Worm (Caenorhabditis elegans) whole organism, L3 larva: ENCODE results near the gene sptl-1.

Experiments
- R02D3.7 ChIP-seq: fragments of 150-350 bp; optimal IDR thresholded peaks from 2 replicates; lab custom pipeline; 2014; ENCODE audit warnings: missing biosample characterization, missing genetic modification characterization
- ZK546.5 ChIP-seq: sonication (generic microtip); optimal IDR thresholded peaks from 2 replicates; lab custom pipeline; 2017; ENCODE audit warnings: missing biosample characterization, missing genetic modification characterization
- aly-2 ChIP-seq: fragments of 150-350 bp; optimal IDR thresholded peaks from 2 replicates; lab custom pipeline; 2014; ENCODE audit warnings: missing biosample characterization, missing genetic modification characterization
- ceh-16 ChIP-seq: sonication (generic microtip); optimal IDR thresholded peaks from 2 replicates; lab custom pipeline; 2017; ENCODE audit warnings: missing biosample characterization, missing genetic modification characterization
- ceh-28 ChIP-seq: fragments of 150-350 bp; optimal IDR thresholded peaks from 2 replicates; lab custom pipeline; 2014; ENCODE audit warnings: missing biosample characterization, missing genetic modification reagents, missing genetic modification characterization
- egl-27 ChIP-seq: sonication (generic microtip); optimal IDR thresholded peaks from 4 replicates; lab custom pipeline; 2017; ENCODE audit warnings: missing biosample characterization, missing genetic modification reagents, missing genetic modification characterization
- egl-5 ChIP-seq: fragments of 150-350 bp; optimal IDR thresholded peaks from 2 replicates; lab custom pipeline; 2017; ENCODE audit warnings: missing biosample characterization, missing genetic modification reagents, missing genetic modification characterization, inconsistent platforms
- elt-1 ChIP-seq: fragments of 150-350 bp; optimal IDR thresholded peaks from 2 replicates; lab custom pipeline; 2014; ENCODE audit warnings: missing biosample characterization, missing genetic modification characterization
- elt-2 ChIP-seq: sonication (generic microtip); optimal IDR thresholded peaks from 2 replicates; lab custom pipeline; 2016; ENCODE audit warnings: missing genetic modification reagents, mild to moderate bottlenecking, missing genetic modification characterization, missing compliant biosample characterization
- eor-1 ChIP-seq, 2 experiments: fragments of 150-350 bp; optimal IDR thresholded peaks; 2 replicates each; lab custom pipeline; 2014 to 2018; ENCODE audit warnings: missing biosample characterization in 2 of 2, missing genetic modification characterization in 2 of 2
- fkh-2 ChIP-seq: fragments of 150-350 bp; optimal IDR thresholded peaks from 2 replicates; lab custom pipeline; 2014; ENCODE audit warnings: missing biosample characterization, missing genetic modification reagents, missing genetic modification characterization
- fos-1 ChIP-seq: fragments of 150-350 bp; optimal IDR thresholded peaks from 2 replicates; lab custom pipeline; 2014; ENCODE audit warnings: missing biosample characterization, missing genetic modification characterization
- hmg-11 ChIP-seq: sonication (generic microtip); optimal IDR thresholded peaks from 2 replicates; lab custom pipeline; 2016; ENCODE audit warnings: missing genetic modification characterization, missing compliant biosample characterization
- jun-1 ChIP-seq: fragments of 150-350 bp; optimal IDR thresholded peaks from 2 replicates; lab custom pipeline; 2014; ENCODE audit warnings: missing biosample characterization, missing genetic modification reagents, missing genetic modification characterization
- lin-15B ChIP-seq: fragments of 150-350 bp; optimal IDR thresholded peaks from 2 replicates; lab custom pipeline; 2014; ENCODE audit warnings: missing biosample characterization, missing genetic modification characterization
- lin-39 ChIP-seq: fragments of 150-350 bp; optimal IDR thresholded peaks from 2 replicates; lab custom pipeline; 2018; ENCODE audit warnings: missing biosample characterization, missing genetic modification reagents, missing genetic modification characterization
- lsy-12 ChIP-seq: sonication (generic microtip); optimal IDR thresholded peaks from 2 replicates; lab custom pipeline; 2016; ENCODE audit warnings: mild to moderate bottlenecking, missing genetic modification characterization, missing compliant biosample characterization
- mdl-1 ChIP-seq: fragments of 150-350 bp; optimal IDR thresholded peaks from 2 replicates; lab custom pipeline; 2014; ENCODE audit warnings: missing biosample characterization, missing genetic modification characterization
- mml-1 ChIP-seq: fragments of 150-350 bp; sonication (generic microtip); optimal IDR thresholded peaks from 3 replicates; lab custom pipeline; 2014; ENCODE audit warnings: missing biosample characterization, missing genetic modification characterization
- nfya-1 ChIP-seq: sonication (generic microtip); optimal IDR thresholded peaks from 2 replicates; lab custom pipeline; 2017; ENCODE audit warnings: missing genetic modification characterization, mild to moderate bottlenecking, missing compliant biosample characterization, antibody characterized with exemption, moderate library complexity; ENCODE audit not compliant: insufficient read depth
- nhr-12 ChIP-seq: fragments of 150-350 bp; optimal IDR thresholded peaks from 2 replicates; lab custom pipeline; 2014; ENCODE audit warnings: missing biosample characterization, missing genetic modification characterization
- nhr-23 ChIP-seq: fragments of 150-350 bp; optimal IDR thresholded peaks from 2 replicates; lab custom pipeline; 2014; ENCODE audit warnings: missing biosample characterization, missing genetic modification reagents, missing genetic modification characterization
- nhr-28 ChIP-seq: fragments of 150-350 bp; optimal IDR thresholded peaks from 2 replicates; lab custom pipeline; 2014; ENCODE audit warnings: missing biosample characterization, missing genetic modification characterization
- nhr-67 ChIP-seq: fragments of 150-350 bp; optimal IDR thresholded peaks from 2 replicates; lab custom pipeline; 2014; ENCODE audit warnings: missing biosample characterization, missing genetic modification characterization
- nhr-76 ChIP-seq: fragments of 150-350 bp; sonication (generic microtip); optimal IDR thresholded peaks from 5 replicates; lab custom pipeline; 2014; ENCODE audit warnings: missing biosample characterization, missing genetic modification characterization
- nhr-77 ChIP-seq: fragments of 150-350 bp; optimal IDR thresholded peaks from 2 replicates; lab custom pipeline; 2014; ENCODE audit warnings: missing biosample characterization, missing genetic modification characterization
- pha-4 ChIP-seq: fragments of 150-350 bp; optimal IDR thresholded peaks from 2 replicates; lab custom pipeline; 2014; ENCODE audit warnings: missing biosample characterization, missing genetic modification reagents, missing genetic modification characterization
- pqm-1 ChIP-seq: fragments of 150-350 bp; optimal IDR thresholded peaks from 2 replicates; lab custom pipeline; 2017; ENCODE audit warnings: missing biosample characterization, missing genetic modification characterization, inconsistent platforms
- sea-2 ChIP-seq: fragments of 150-350 bp; sonication (generic microtip); optimal IDR thresholded peaks from 4 replicates; lab custom pipeline; 2014; ENCODE audit warnings: missing biosample characterization, missing genetic modification reagents, missing genetic modification characterization
- skn-1 ChIP-seq: fragments of 150-350 bp; optimal IDR thresholded peaks from 2 replicates; lab custom pipeline; 2014; ENCODE audit warnings: missing biosample characterization, missing genetic modification characterization
- tbx-2 ChIP-seq: sonication (generic microtip); optimal IDR thresholded peaks from 2 replicates; lab custom pipeline; 2016; ENCODE audit warnings: mild to moderate bottlenecking, missing genetic modification characterization, missing compliant biosample characterization
- unc-39 ChIP-seq: sonication (generic microtip); optimal IDR thresholded peaks from 4 replicates; lab custom pipeline; 2017; ENCODE audit warnings: missing biosample characterization, missing genetic modification characterization
- unc-62 ChIP-seq: fragments of 150-350 bp; sonication (generic microtip); optimal IDR thresholded peaks from 4 replicates; lab custom pipeline; 2014; ENCODE audit warnings: missing biosample characterization, missing genetic modification reagents, missing genetic modification characterization
- ztf-11 ChIP-seq: fragments of 150-350 bp; optimal IDR thresholded peaks from 2 replicates; lab custom pipeline; 2014; ENCODE audit warnings: missing biosample characterization, missing genetic modification characterization
- ztf-4 ChIP-seq: fragments of 150-350 bp; optimal IDR thresholded peaks from 2 replicates; lab custom pipeline; 2014; ENCODE audit warnings: missing biosample characterization, missing genetic modification characterization

sptl-1 gene

ce11 chrII:47280-47679 is 4.2 kb upstream of the sptl-1 start, which contains the start of gene C23H3.5:
Gene C23H3.5, plus strand, starts transcription at chrII:47580.
- TF ChIP-seq ceh-28 (no peak), egl-5 (tag; lab: Kevin White, UChicago) (no peak), hmg-11 (no peak), lin-15B (tag; lab: Kevin White, UChicago) (no peak), nhr-12 (tag; lab: Kevin White, UChicago) (no peak), ZK546.5 (tag; lab: Kevin White, UChicago) (no peak), nhr-76 (no peak), lsy-12 (tag; lab: Kevin White, UChicago) (no peak)

ce11 chrII:50862-51261 is 590 bp upstream of the sptl-1 start:
- no peak for TF ChIP-seq mml-1 (tag; lab: Kevin White, UChicago)
- no peak for TF ChIP-seq lin-15B (tag; lab: Kevin White, UChicago)
- TF ChIP-seq ceh-16 (tag; lab: Kevin White, UChicago), result no peak
- TF ChIP-seq ceh-28, result peak; percentile 19
- TF ChIP-seq fos-1 (tag; lab: Kevin White, UChicago), result no peak
- TF ChIP-seq jun-1, result no peak
- no peak for TF ChIP-seq pha-4
- TF ChIP-seq ztf-4, result no peak
- TF ChIP-seq nhr-28, result no peak
- no peak for TF ChIP-seq fkh-2 (tag; lab: Kevin White, UChicago)
- no peak for TF ChIP-seq nhr-76
- TF ChIP-seq elt-2 (tag; lab: Kevin White, UChicago), result peak; percentile 44
- TF ChIP-seq ztf-11 (tag; lab: Kevin White, UChicago), result no peak
- no peak for TF ChIP-seq nhr-77
- no peak for TF ChIP-seq aly-2 (tag; lab: Kevin White, UChicago)
- no peak for TF ChIP-seq mdl-1 (tag; lab: Kevin White, UChicago)
- no peak for TF ChIP-seq unc-39 (tag; lab: Kevin White, UChicago)
- no peak for TF ChIP-seq ZK546.5 (tag; lab: Kevin White, UChicago)
- no peak for TF ChIP-seq nfya-1 (tag; lab: Kevin White, UChicago)
- peak; percentile 61 for TF ChIP-seq pqm-1 (tag; lab: Kevin White, UChicago)
- TF ChIP-seq, all 47 proteins: peak for 3

- TF ChIP-seq R02D3.7 (tag; lab: Kevin White, UChicago), result no peak
- TF ChIP-seq skn-1 (tag; lab: Kevin White, UChicago), result no peak
- no peak for TF ChIP-seq fos-1 (tag; lab: Kevin White, UChicago)
- TF ChIP-seq nhr-12 (tag; lab: Kevin White, UChicago), result no peak
- no peak for TF ChIP-seq elt-1 (tag; lab: Kevin White, UChicago)
- TF ChIP-seq nhr-28, result no peak
- no peak for TF ChIP-seq egl-5 (tag; lab: Kevin White, UChicago)
- TF ChIP-seq unc-62 (GFP tag; lab: Kevin White, UChicago), result no peak
- TF ChIP-seq mml-1 (tag; lab: Kevin White, UChicago), result no peak
- no peak for TF ChIP-seq tbx-2 (tag; lab: Kevin White, UChicago)
- TF ChIP-seq sea-2 (GFP tag; lab: Kevin White, UChicago), result no peak
- TF ChIP-seq mdl-1 (tag; lab: Kevin White, UChicago), result no peak
- no peak for TF ChIP-seq nhr-67
- TF ChIP-seq nhr-76, result no peak
Measured at ce11 chrII:55204-55603, 3.8 kb downstream of the sptl-1 start, which contains the start of gene tre-5. Gene tre-5, minus strand, starts transcription at chrII:55304.

ce11 chrII:57370-57769 is 5.9 kb downstream of the sptl-1 start, which contains the start of gene ascc-1:
Gene ascc-1, plus strand, starts transcription at chrII:57670.
- no peak for TF ChIP-seq mdl-1 (tag; lab: Kevin White, UChicago)
- no peak for TF ChIP-seq lin-39 (tag; lab: Kevin White, UChicago)
- TF ChIP-seq sea-2 (GFP tag; lab: Kevin White, UChicago), result no peak
- TF ChIP-seq nhr-67, result no peak
- no peak for TF ChIP-seq unc-39 (tag; lab: Kevin White, UChicago)
- no peak for TF ChIP-seq jun-1
- TF ChIP-seq eor-1 (tag; optimal IDR thresholded peaks at IDR 0.05; lab: Kevin White, UChicago), result no peak

ce11 chrII:57873-58272 is 6.4 kb downstream of the sptl-1 start:
- TF ChIP-seq nhr-76 (no peak), nhr-23 (tag; lab: Kevin White, UChicago) (no peak), unc-39 (tag; lab: Kevin White, UChicago) (no peak), egl-27 (tag; lab: Kevin White, UChicago) (no peak), lsy-12 (tag; lab: Kevin White, UChicago) (no peak), elt-1 (tag; lab: Kevin White, UChicago) (no peak)
